Worm (Caenorhabditis elegans) whole organism, L2 larva: ENCODE results near the gene M163.22.

Experiments
- aly-2 ChIP-seq: fragments of 150-350 bp; optimal IDR thresholded peaks from 2 replicates; lab custom pipeline; 2014; ENCODE audit warnings: missing biosample characterization, missing genetic modification characterization
- lin-13 ChIP-seq: fragments of 150-350 bp; optimal IDR thresholded peaks from 2 replicates; lab custom pipeline; 2014; ENCODE audit warnings: missing biosample characterization, missing genetic modification reagents, missing genetic modification characterization
- lin-39 ChIP-seq: fragments of 150-350 bp; optimal IDR thresholded peaks from 2 replicates; lab custom pipeline; 2014; ENCODE audit warnings: missing biosample characterization, missing genetic modification reagents, missing genetic modification characterization
- mdl-1 ChIP-seq, 2 experiments: fragments of 150-350 bp in 1 of 2; sonication (generic microtip) in 1 of 2; optimal IDR thresholded peaks; 2 replicates each; lab custom pipeline; 2017; ENCODE audit warnings: missing biosample characterization in 2 of 2, missing genetic modification characterization in 2 of 2
- nhr-237 ChIP-seq: fragments of 150-350 bp; optimal IDR thresholded peaks from 2 replicates; lab custom pipeline; 2014; ENCODE audit warnings: missing biosample characterization, missing genetic modification characterization
- skn-1 ChIP-seq: sonication (generic microtip); optimal IDR thresholded peaks from 2 replicates; lab custom pipeline; 2017; ENCODE audit warnings: missing biosample characterization, missing genetic modification characterization
- unc-62 ChIP-seq: fragments of 150-350 bp; optimal IDR thresholded peaks from 2 replicates; lab custom pipeline; 2014; ENCODE audit warnings: missing biosample characterization, missing genetic modification reagents, missing genetic modification characterization

- TF ChIP-seq unc-62 (GFP tag; lab: Kevin White, UChicago) = no peak
- no peak for TF ChIP-seq nhr-237
- no peak for TF ChIP-seq lin-13 (GFP tag; lab: Kevin White, UChicago)
- no peak for TF ChIP-seq lin-39 (tag; lab: Kevin White, UChicago)
- TF ChIP-seq mdl-1 (tag; optimal IDR thresholded peaks at IDR 0.05; lab: Kevin White, UChicago) = no peak
- TF ChIP-seq skn-1 (tag; lab: Kevin White, UChicago) = no peak
- no peak for TF ChIP-seq aly-2
These were observed 20.8 kb downstream of the M163.22 start for ce11 chrX:14486503-14486902.
